Worm (Caenorhabditis elegans) whole organism, L2 larva: Measurements from ENCODE around the gene W07A12.4.
A peak's percentile ranks its signal among the peaks of the same experiment; 100 is the strongest.

ENCODE experiments used
- C34F6.9 ChIP-seq: fragments of 150-350 bp; optimal IDR thresholded peaks from 2 replicates; lab custom pipeline; 2014; ENCODE audit warnings: missing biosample characterization, missing genetic modification characterization
- F13H6.1 ChIP-seq: sonication (generic microtip); optimal IDR thresholded peaks from 2 replicates; lab custom pipeline; 2016; ENCODE audit warnings: missing genetic modification characterization, missing compliant biosample characterization
- R02D3.7 ChIP-seq: fragments of 150-350 bp; optimal IDR thresholded peaks from 2 replicates; lab custom pipeline; 2014; ENCODE audit warnings: missing biosample characterization, missing genetic modification characterization
- Y55F3AM.14 ChIP-seq: fragments of 200-800 bp; sonication (Bioruptor generic); optimal IDR thresholded peaks from 2 replicates; lab custom pipeline; 2018; ENCODE audit warnings: mild to moderate bottlenecking, missing genetic modification characterization, missing compliant biosample characterization
- ZK546.5 ChIP-seq: sonication (generic microtip); optimal IDR thresholded peaks from 2 replicates; lab custom pipeline; 2017; ENCODE audit warnings: missing biosample characterization, missing genetic modification characterization
- alr-1 ChIP-seq: fragments of 150-350 bp; optimal IDR thresholded peaks from 2 replicates; lab custom pipeline; 2014; ENCODE audit warnings: missing biosample characterization, missing genetic modification characterization
- aly-2 ChIP-seq: fragments of 150-350 bp; optimal IDR thresholded peaks from 2 replicates; lab custom pipeline; 2014; ENCODE audit warnings: missing biosample characterization, missing genetic modification characterization
- ama-1 ChIP-seq: fragments of 150-350 bp; optimal IDR thresholded peaks from 2 replicates; lab custom pipeline; 2018; ENCODE audit warnings: inconsistent platforms
- blmp-1 ChIP-seq: sonication (generic microtip); optimal IDR thresholded peaks from 2 replicates; lab custom pipeline; 2017; ENCODE audit warnings: missing genetic modification characterization, mild to moderate bottlenecking, missing compliant biosample characterization, antibody characterized with exemption, moderate library complexity; ENCODE audit not compliant: insufficient read depth
- ceh-16 ChIP-seq: fragments of 150-350 bp; optimal IDR thresholded peaks from 2 replicates; lab custom pipeline; 2014; ENCODE audit warnings: missing biosample characterization, missing genetic modification characterization
- ceh-82 ChIP-seq: fragments of 150-350 bp; optimal IDR thresholded peaks from 2 replicates; lab custom pipeline; 2014; ENCODE audit warnings: missing biosample characterization, missing genetic modification characterization
- crh-2 ChIP-seq: sonication (generic microtip); optimal IDR thresholded peaks from 2 replicates; lab custom pipeline; 2017; ENCODE audit warnings: missing biosample characterization, missing genetic modification characterization
- dmd-4 ChIP-seq: sonication (generic microtip); optimal IDR thresholded peaks from 2 replicates; lab custom pipeline; 2017; ENCODE audit warnings: missing biosample characterization, missing genetic modification characterization
- egl-27 ChIP-seq: sonication (generic microtip); optimal IDR thresholded peaks from 3 replicates; lab custom pipeline; 2017; ENCODE audit warnings: missing biosample characterization, missing genetic modification reagents, missing genetic modification characterization
- fos-1 ChIP-seq: fragments of 150-350 bp; optimal IDR thresholded peaks from 2 replicates; lab custom pipeline; 2014; ENCODE audit warnings: missing biosample characterization, missing genetic modification characterization
- gmeb-1 ChIP-seq: fragments of 150-350 bp; optimal IDR thresholded peaks from 2 replicates; lab custom pipeline; 2014; ENCODE audit warnings: missing biosample characterization, missing genetic modification characterization
- lin-13 ChIP-seq: fragments of 150-350 bp; optimal IDR thresholded peaks from 2 replicates; lab custom pipeline; 2014; ENCODE audit warnings: missing biosample characterization, missing genetic modification reagents, missing genetic modification characterization
- lin-39 ChIP-seq: fragments of 150-350 bp; optimal IDR thresholded peaks from 2 replicates; lab custom pipeline; 2014; ENCODE audit warnings: missing biosample characterization, missing genetic modification reagents, missing genetic modification characterization
- lsy-2 ChIP-seq, 2 experiments: fragments of 150-350 bp in 1 of 2; sonication (generic microtip) in 1 of 2; optimal IDR thresholded peaks; 2 replicates each; lab custom pipeline; 2014 to 2017; ENCODE audit warnings: missing biosample characterization in 2 of 2, missing genetic modification characterization in 2 of 2
- mdl-1 ChIP-seq, 2 experiments: fragments of 150-350 bp in 1 of 2; sonication (generic microtip) in 1 of 2; optimal IDR thresholded peaks; 2 replicates each; lab custom pipeline; 2017; ENCODE audit warnings: missing biosample characterization in 2 of 2, missing genetic modification characterization in 2 of 2
- nhr-10 ChIP-seq: sonication (generic microtip); optimal IDR thresholded peaks from 2 replicates; lab custom pipeline; 2017; ENCODE audit warnings: missing biosample characterization, missing genetic modification characterization
- nhr-11 ChIP-seq: fragments of 150-350 bp; optimal IDR thresholded peaks from 2 replicates; lab custom pipeline; 2014; ENCODE audit warnings: missing biosample characterization, missing genetic modification characterization
- nhr-12 ChIP-seq: fragments of 150-350 bp; optimal IDR thresholded peaks from 2 replicates; lab custom pipeline; 2014; ENCODE audit warnings: missing biosample characterization, missing genetic modification characterization
- nhr-129 ChIP-seq: fragments of 150-350 bp; optimal IDR thresholded peaks from 2 replicates; lab custom pipeline; 2014; ENCODE audit warnings: missing biosample characterization, missing genetic modification characterization
- nhr-21 ChIP-seq: fragments of 150-350 bp; optimal IDR thresholded peaks from 2 replicates; lab custom pipeline; 2014; ENCODE audit warnings: missing biosample characterization, missing genetic modification characterization
- nhr-23 ChIP-seq: fragments of 150-350 bp; optimal IDR thresholded peaks from 2 replicates; lab custom pipeline; 2014; ENCODE audit warnings: missing biosample characterization, missing genetic modification reagents, missing genetic modification characterization
- nhr-237 ChIP-seq: fragments of 150-350 bp; optimal IDR thresholded peaks from 2 replicates; lab custom pipeline; 2014; ENCODE audit warnings: missing biosample characterization, missing genetic modification characterization
- nhr-25 ChIP-seq: fragments of 150-350 bp; sonication (generic microtip); optimal IDR thresholded peaks from 3 replicates; lab custom pipeline; 2014; ENCODE audit warnings: missing biosample characterization, missing genetic modification characterization
- nhr-6 ChIP-seq: fragments of 150-350 bp; optimal IDR thresholded peaks from 2 replicates; lab custom pipeline; 2014; ENCODE audit warnings: missing biosample characterization, missing genetic modification characterization
- nhr-77 ChIP-seq: fragments of 150-350 bp; optimal IDR thresholded peaks from 2 replicates; lab custom pipeline; 2014; ENCODE audit warnings: missing biosample characterization, missing genetic modification characterization
- sem-4 ChIP-seq: fragments of 150-350 bp; optimal IDR thresholded peaks from 2 replicates; lab custom pipeline; 2014; ENCODE audit warnings: missing biosample characterization, missing genetic modification reagents, missing genetic modification characterization
- sma-3 ChIP-seq: sonication (generic microtip); optimal IDR thresholded peaks from 2 replicates; lab custom pipeline; 2016; ENCODE audit warnings: missing genetic modification reagents, missing genetic modification characterization, missing compliant biosample characterization
- sma-9 ChIP-seq, 2 experiments: fragments of 150-350 bp in 1 of 2; sonication (generic microtip) in 1 of 2; optimal IDR thresholded peaks; 2 replicates each; lab custom pipeline; 2014 to 2016; ENCODE audit warnings: missing genetic modification characterization in 2 of 2, mild to moderate bottlenecking in 1 of 2, missing biosample characterization in 1 of 2, missing compliant biosample characterization in 1 of 2, missing genetic modification reagents in 1 of 2, moderate library complexity in 1 of 2
- snpc-4 ChIP-seq: fragments of 150-350 bp; optimal IDR thresholded peaks from 2 replicates; lab custom pipeline; 2014; ENCODE audit warnings: missing biosample characterization, missing genetic modification characterization
- unc-39 ChIP-seq: fragments of 150-350 bp; optimal IDR thresholded peaks from 2 replicates; lab custom pipeline; 2014; ENCODE audit warnings: missing biosample characterization, missing genetic modification characterization
- unc-55 ChIP-seq: fragments of 150-350 bp; sonication (generic microtip); optimal IDR thresholded peaks from 3 replicates; lab custom pipeline; 2014; ENCODE audit warnings: missing biosample characterization, missing genetic modification reagents, missing genetic modification characterization
- unc-62 ChIP-seq: fragments of 150-350 bp; optimal IDR thresholded peaks from 2 replicates; lab custom pipeline; 2014; ENCODE audit warnings: missing biosample characterization, missing genetic modification reagents, missing genetic modification characterization
- zag-1 ChIP-seq: fragments of 150-350 bp; optimal IDR thresholded peaks from 2 replicates; lab custom pipeline; 2014; ENCODE audit warnings: missing biosample characterization, missing genetic modification characterization
- ztf-1 ChIP-seq: fragments of 200-800 bp; sonication (Bioruptor generic); conservative IDR thresholded peaks from 2 replicates; pipeline ENCODE4 v1.3.6; 2022; ENCODE audit warnings: missing genetic modification characterization, missing compliant biosample characterization
- ztf-4 ChIP-seq: fragments of 150-350 bp; optimal IDR thresholded peaks from 2 replicates; lab custom pipeline; 2014; ENCODE audit warnings: missing biosample characterization, missing genetic modification characterization

Gene W07A12.4

ce11 chrII:9099017-9099416 lies 47.0 kb upstream of the W07A12.4 start, which contains the start of gene T24H10.1 (continued):
- TF ChIP-seq sma-9 (GFP tag; optimal IDR thresholded peaks at IDR 0.05; lab: Kevin White, UChicago) (peak; percentile 62), sma-9 (tag; optimal IDR thresholded peaks at IDR 0.05; lab: Kevin White, UChicago) (no peak), alr-1 (tag; lab: Kevin White, UChicago) (no peak), sma-3 (GFP tag; lab: Kevin White, UChicago) (peak; percentile 43), gmeb-1 (tag; lab: Kevin White, UChicago) (peak; percentile 85)

ce11 chrII:9100798-9101197 lies 45.3 kb upstream of the W07A12.4 start, which contains the start of gene T24H10.5:
T24H10.5 (plus strand) TSS chrII:9101098.
- TF ChIP-seq crh-2 (no peak), F13H6.1 (no peak), fos-1 (no peak), unc-62 (GFP tag; lab: Kevin White, UChicago) (no peak), aly-2 (tag; lab: Kevin White, UChicago) (no peak), ztf-4 (no peak), ztf-1 (GFP tag; lab: Robert Waterston, UW) (no peak)

- no peak for TF ChIP-seq zag-1 (tag; lab: Kevin White, UChicago)
- TF ChIP-seq lin-39 (tag; lab: Kevin White, UChicago) = no peak
- no peak for TF ChIP-seq ceh-16 (tag; lab: Kevin White, UChicago)
- TF ChIP-seq C34F6.9 = no peak
- no peak for TF ChIP-seq ZK546.5 (tag; lab: Kevin White, UChicago)
- no peak for TF ChIP-seq nhr-237 (tag; lab: Kevin White, UChicago)
- no peak for TF ChIP-seq ceh-82 (tag; lab: Kevin White, UChicago)
- TF ChIP-seq lsy-2 (tag; optimal IDR thresholded peaks at IDR 0.05; lab: Kevin White, UChicago) = no peak
- no peak for TF ChIP-seq sma-3 (GFP tag; lab: Kevin White, UChicago)
- no peak for TF ChIP-seq blmp-1 (tag; lab: Kevin White, UChicago)
- TF ChIP-seq unc-55 (GFP tag; lab: Kevin White, UChicago) = no peak
- TF ChIP-seq nhr-6 (tag; lab: Kevin White, UChicago) = no peak
- no peak for TF ChIP-seq ama-1 (lab: Kevin White, UChicago)
- TF ChIP-seq snpc-4 (tag; lab: Kevin White, UChicago) = no peak
- TF ChIP-seq aly-2 (tag; lab: Kevin White, UChicago) = no peak
Measured at ce11 chrII:9107095-9107769, 38.8 kb upstream of the W07A12.4 start, which contains the start of gene dyrb-1. dyrb-1 (minus strand) TSS chrII:9107145.

- TF ChIP-seq lsy-2 (tag; optimal IDR thresholded peaks at IDR 0.05; lab: Kevin White, UChicago) = peak in 1 of 2 experiments; percentile 41
- TF ChIP-seq unc-55 (GFP tag; lab: Kevin White, UChicago) = peak; percentile 63
- TF ChIP-seq gmeb-1 (tag; lab: Kevin White, UChicago) = peak; percentile 79
- peak; percentile 1 for TF ChIP-seq fos-1
- no peak for TF ChIP-seq nhr-77 (tag; lab: Kevin White, UChicago)
- TF ChIP-seq C34F6.9 = peak; percentile 47
- TF ChIP-seq crh-2 = peak; percentile 22
- TF ChIP-seq R02D3.7 = no peak
- no peak for TF ChIP-seq egl-27 (tag; lab: Kevin White, UChicago)
- TF ChIP-seq snpc-4 (tag; lab: Kevin White, UChicago) = no peak
- TF ChIP-seq nhr-129 (tag; lab: Kevin White, UChicago) = peak; percentile 25
Measured at ce11 chrII:9108443-9108842, 37.6 kb upstream of the W07A12.4 start, which contains the start of gene dnj-23. dnj-23 (minus strand) TSS chrII:9108600.

ce11 chrII:9108905-9109551 lies 37.0 kb upstream of the W07A12.4 start, which contains the start of gene T24H10.4:
T24H10.4 (plus strand) TSS chrII:9109534.
- TF ChIP-seq lsy-2 (tag; optimal IDR thresholded peaks at IDR 0.05; lab: Kevin White, UChicago) = peak in 1 of 2 experiments; percentile 13
- no peak for TF ChIP-seq dmd-4 (tag; lab: Kevin White, UChicago)
- no peak for TF ChIP-seq sem-4 (tag; lab: Kevin White, UChicago)
- no peak for TF ChIP-seq Y55F3AM.14 (GFP tag; lab: Kevin White, UChicago)
- TF ChIP-seq ztf-4 = no peak
- TF ChIP-seq blmp-1 (tag; lab: Kevin White, UChicago) = no peak
- TF ChIP-seq mdl-1 (tag; optimal IDR thresholded peaks at IDR 0.05; lab: Kevin White, UChicago) = no peak
- TF ChIP-seq R02D3.7 = no peak
- no peak for TF ChIP-seq ZK546.5 (tag; lab: Kevin White, UChicago)
- TF ChIP-seq unc-39 (tag; lab: Kevin White, UChicago) = no peak
- no peak for TF ChIP-seq ztf-1 (GFP tag; lab: Robert Waterston, UW)
- peak; percentile 37 for TF ChIP-seq C34F6.9
- TF ChIP-seq nhr-11 (tag; lab: Kevin White, UChicago) = no peak
- no peak for TF ChIP-seq fos-1
- no peak for TF ChIP-seq nhr-25
- TF ChIP-seq nhr-12 = no peak
- TF ChIP-seq snpc-4 (tag; lab: Kevin White, UChicago) = no peak
- TF ChIP-seq nhr-23 (tag; lab: Kevin White, UChicago) = no peak
- no peak for TF ChIP-seq ama-1 (lab: Kevin White, UChicago)
- peak; percentile 60 for TF ChIP-seq nhr-129 (tag; lab: Kevin White, UChicago)
- no peak for TF ChIP-seq alr-1 (tag; lab: Kevin White, UChicago)
- no peak for TF ChIP-seq nhr-21 (tag; lab: Kevin White, UChicago)
- TF ChIP-seq nhr-237 (tag; lab: Kevin White, UChicago) = no peak
- TF ChIP-seq nhr-10 (tag; lab: Kevin White, UChicago) = no peak
- no peak for TF ChIP-seq lin-13
- no peak for TF ChIP-seq gmeb-1 (tag; lab: Kevin White, UChicago)
- no peak for TF ChIP-seq ceh-16 (tag; lab: Kevin White, UChicago)
